Worm (Caenorhabditis elegans) whole organism, late embryonic: Measurements from ENCODE around the gene rol-1.

Source experiments
- elt-2 ChIP-seq: sonication (generic microtip); optimal IDR thresholded peaks from 2 replicates; lab custom pipeline; 2016; ENCODE audit warnings: missing genetic modification reagents, missing genetic modification characterization, missing compliant biosample characterization
- fkh-6 ChIP-seq: sonication (generic microtip); optimal IDR thresholded peaks from 2 replicates; lab custom pipeline; 2016; ENCODE audit warnings: missing genetic modification characterization, missing compliant biosample characterization
- tbx-7 ChIP-seq: sonication (generic microtip); optimal IDR thresholded peaks from 2 replicates; lab custom pipeline; 2016; ENCODE audit warnings: missing genotype, missing genetic modification characterization, missing compliant biosample characterization

- TF ChIP-seq elt-2 (no peak), fkh-6 (tag; lab: Kevin White, UChicago) (no peak), tbx-7 (no peak)
Measured at ce11 chrII:12150227-12150626, 22.1 kb upstream of the rol-1 start.
